Worm (Caenorhabditis elegans): ENCODE results near the gene catp-5.

- TF ChIP-seq ceh-28 (tag; optimal IDR thresholded peaks at IDR 0.05) (no peak), ztf-11 (tag; optimal IDR thresholded peaks at IDR 0.05) (no peak), nhr-6 (tag; optimal IDR thresholded peaks at IDR 0.05) (no peak)
These were observed 8.7 kb downstream of the catp-5 start for ce11 chrX:8089916-8090315.

Measured in whole organism, L4 larva.